Fruit fly (Drosophila melanogaster): Measurements from ENCODE around the gene Aven.

Gene Aven

DNA sequence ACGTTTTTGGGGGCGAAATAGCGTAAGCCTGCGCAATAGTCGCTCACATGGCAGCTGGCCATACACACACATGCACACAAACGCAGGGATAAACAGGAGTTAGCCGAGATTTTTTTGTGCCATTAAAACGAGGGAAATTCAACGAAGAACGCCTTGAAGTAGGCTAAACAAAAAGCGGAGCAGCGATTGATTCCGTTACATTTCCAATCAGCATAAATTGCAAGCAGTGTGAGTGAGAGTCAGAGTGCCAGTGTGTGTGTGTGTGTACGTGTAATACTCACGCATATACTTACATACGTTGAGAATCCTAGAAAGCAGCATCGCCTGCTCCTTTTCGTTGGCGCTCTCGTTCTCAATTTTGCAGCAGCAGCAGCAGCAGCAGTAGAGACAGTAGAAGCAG lies 3.8 kb upstream of the Aven start (continued):
- no peak for TF ChIP-seq Rx (GFP tag; IDR thresholded peaks at IDR 0.05)
- no peak for TF ChIP-seq hbn (GFP tag; IDR thresholded peaks at IDR 0.05; ENCODE audit: partially characterized antibody)
- TF ChIP-seq CG31365 (tag; optimal IDR thresholded peaks at IDR 0.05), result peak; percentile 62
- no peak for TF ChIP-seq Kr (GFP tag; optimal IDR thresholded peaks at IDR 0.05)
- no peak for TF ChIP-seq CG17568 (GFP tag; optimal IDR thresholded peaks at IDR 0.05)
- TF ChIP-seq HLHmδ (GFP tag; optimal IDR thresholded peaks at IDR 0.05), result no peak

dm6 chrX:12632157-12632422 lies 2.6 kb upstream of the Aven start:
- TF ChIP-seq Neu2 (GFP tag; optimal IDR thresholded peaks at IDR 0.05; ENCODE audit: borderline replicate concordance), result no peak
- peak; percentile 47 to 91 for TF ChIP-seq insv (GFP tag; optimal IDR thresholded peaks at IDR 0.05)
- TF ChIP-seq Elba2 (GFP tag; optimal IDR thresholded peaks at IDR 0.05), result peak; percentile 35
- peak; percentile 40 for TF ChIP-seq CG15479 (GFP tag; optimal IDR thresholded peaks at IDR 0.05)
- no peak for TF ChIP-seq Hr78 (GFP tag; optimal IDR thresholded peaks at IDR 0.05)
- no peak for TF ChIP-seq Atf-2 (GFP tag; optimal IDR thresholded peaks at IDR 0.05)
- TF ChIP-seq CG16863 (GFP tag; optimal IDR thresholded peaks at IDR 0.05), result no peak
- TF ChIP-seq fd102C (GFP tag; optimal IDR thresholded peaks at IDR 0.05), result no peak
- peak; percentile 6 for TF ChIP-seq Med (GFP tag)
- TF ChIP-seq stc (GFP tag; IDR thresholded peaks at IDR 0.05), result no peak
- TF ChIP-seq Doc2 (GFP tag; IDR thresholded peaks at IDR 0.05), result no peak
- TF ChIP-seq NC2β (GFP tag; optimal IDR thresholded peaks at IDR 0.05), result no peak
- TF ChIP-seq mam (GFP tag; optimal IDR thresholded peaks at IDR 0.05), result no peak
- no peak for TF ChIP-seq aop (GFP tag; IDR thresholded peaks at IDR 0.05)
- peak; percentile 18 for TF ChIP-seq crol (GFP tag; IDR thresholded peaks at IDR 0.05)
- TF ChIP-seq abd-A (tag; optimal IDR thresholded peaks at IDR 0.05), result peak; percentile 58
- no peak for TF ChIP-seq CG9817 (tag; optimal IDR thresholded peaks at IDR 0.05)
- TF ChIP-seq Ada2b (GFP tag; IDR thresholded peaks at IDR 0.05), result no peak
- no peak for TF ChIP-seq CG11093 (GFP tag; IDR thresholded peaks at IDR 0.05)
- TF ChIP-seq TFAM (GFP tag; optimal IDR thresholded peaks at IDR 0.05), result no peak

DNA sequence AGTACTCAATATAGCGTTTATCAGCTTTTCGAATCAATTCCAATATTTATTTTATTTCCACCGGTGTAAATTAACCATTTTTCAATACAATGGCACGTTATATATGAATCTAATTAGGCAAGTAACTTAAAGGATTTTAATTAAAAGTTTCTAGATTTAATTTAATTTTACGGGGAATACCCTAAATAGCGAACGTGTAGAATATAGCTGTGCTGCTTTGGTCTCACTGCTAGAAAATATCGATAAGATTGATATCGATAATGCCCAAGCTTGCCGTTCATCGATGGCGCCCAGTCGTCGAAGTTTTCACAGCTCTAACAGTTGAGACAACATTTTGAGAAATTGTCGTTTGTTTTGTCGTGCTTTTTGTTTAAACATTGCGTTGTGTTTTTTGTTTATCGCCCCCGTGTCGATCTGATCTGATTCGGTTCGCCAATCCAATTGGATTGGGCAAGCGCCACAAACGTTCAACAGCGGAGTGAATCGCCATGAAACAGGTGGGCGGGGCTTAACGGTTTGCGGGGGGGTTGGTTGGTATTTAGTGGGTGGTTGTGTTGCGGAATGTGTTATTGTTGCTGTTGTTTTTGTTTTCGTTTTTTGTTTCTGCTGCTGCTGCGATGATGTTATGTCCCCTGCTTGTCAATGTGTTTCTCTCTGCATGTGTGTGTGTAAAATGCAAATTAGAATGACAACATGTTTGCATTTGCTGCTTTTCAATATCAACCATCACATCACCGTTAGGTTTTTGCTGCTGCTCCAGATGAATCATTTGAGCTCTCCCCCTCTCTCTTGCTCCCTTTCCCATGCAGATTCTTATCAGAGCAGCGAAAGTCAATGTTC lies 2.1 kb upstream of the Aven start, which contains the start of gene Tomosyn:
Gene Tomosyn (plus strand): TSS at position 289 of the 840 bp plus-strand sequence.
- TF ChIP-seq bowl (GFP tag; IDR thresholded peaks at IDR 0.05), result no peak
- TF ChIP-seq CTCF (GFP tag; optimal IDR thresholded peaks at IDR 0.05), result peak; percentile 3
- TF ChIP-seq Hey (tag; optimal IDR thresholded peaks at IDR 0.05), result no peak
- no peak for TF ChIP-seq btn (GFP tag; optimal IDR thresholded peaks at IDR 0.05)
- TF ChIP-seq usp (GFP tag; optimal IDR thresholded peaks at IDR 0.05), result no peak
- peak; percentile 13 for TF ChIP-seq CG33557 (GFP tag; optimal IDR thresholded peaks at IDR 0.05)
- TF ChIP-seq CG43689 (GFP tag; IDR thresholded peaks at IDR 0.05), result no peak
- TF ChIP-seq Xbp1 (GFP tag; optimal IDR thresholded peaks at IDR 0.05), result peak; percentile 56
- no peak for TF ChIP-seq Tbp (GFP tag; optimal IDR thresholded peaks at IDR 0.05)
- no peak for TF ChIP-seq wdn (GFP tag; IDR thresholded peaks at IDR 0.05)
- peak; percentile 47 for TF ChIP-seq dmrt11E (tag; optimal IDR thresholded peaks at IDR 0.05)
- TF ChIP-seq eyg (GFP tag; optimal IDR thresholded peaks at IDR 0.05), result no peak
- TF ChIP-seq CG1233 (GFP tag; optimal IDR thresholded peaks at IDR 0.05), result no peak
- no peak for TF ChIP-seq CG9215 (GFP tag; IDR thresholded peaks at IDR 0.05)
- TF ChIP-seq CG2889 (GFP tag; IDR thresholded peaks at IDR 0.05), result no peak
- TF ChIP-seq CG32532 (GFP tag; IDR thresholded peaks at IDR 0.05), result peak; percentile 59; the same call in 1 of the 2 replicates
- TF ChIP-seq NC2β (GFP tag; optimal IDR thresholded peaks at IDR 0.05), result peak; percentile 52
- peak; percentile 78 for TF ChIP-seq CG6791 (GFP tag; IDR thresholded peaks at IDR 0.05; ENCODE audit: partially characterized antibody)
- TF ChIP-seq CG11695 (GFP tag; IDR thresholded peaks at IDR 0.05), result no peak
- TF ChIP-seq Lhr (GFP tag; optimal IDR thresholded peaks at IDR 0.05), result peak; percentile 4
- TF ChIP-seq Lpt (GFP tag; optimal IDR thresholded peaks at IDR 0.05), result no peak
- TF ChIP-seq CG10366 (GFP tag; IDR thresholded peaks at IDR 0.05), result 0 out of 2 replicates have a peak, but pooled peaks have one; percentile 11
- TF ChIP-seq PHDP (tag; optimal IDR thresholded peaks at IDR 0.05), result peak; percentile 35
- peak; percentile 22; the same call in 1 of the 3 replicates for TF ChIP-seq ken (GFP tag; IDR thresholded peaks at IDR 0.05)
- TF ChIP-seq kah (GFP tag; optimal IDR thresholded peaks at IDR 0.05), result peak; percentile 85
- no peak for TF ChIP-seq abd-A (tag; optimal IDR thresholded peaks at IDR 0.05)
